Fruit fly (Drosophila melanogaster) whole organism, embryonic: ENCODE results near the gene CG4467.

Source experiments
- CG15601 ChIP-seq: fragments of 200-800 bp; sonication (Bioruptor generic); optimal IDR thresholded peaks from 3 replicates; lab custom pipeline; 2019; ENCODE audit warnings: missing biosample characterization, mild to moderate bottlenecking, missing genetic modification characterization, moderate library complexity
- CG31224 ChIP-seq: fragments of 200-800 bp; sonication (Bioruptor generic); IDR thresholded peaks from 2 replicates; pipeline ENCODE4 v1.3.6; 2022; ENCODE audit warnings: missing biosample characterization, missing genetic modification characterization
- Six4 ChIP-seq: fragments of 200-800 bp; sonication (Bioruptor generic); optimal IDR thresholded peaks from 2 replicates; lab custom pipeline; 2016; ENCODE audit warnings: missing biosample characterization, missing genetic modification characterization
- fd102C ChIP-seq: fragments of 200-800 bp; sonication (Bioruptor generic); optimal IDR thresholded peaks from 2 replicates; lab custom pipeline; 2018; ENCODE audit warnings: missing biosample characterization, mild to moderate bottlenecking, missing genetic modification characterization, moderate library complexity

DNA sequence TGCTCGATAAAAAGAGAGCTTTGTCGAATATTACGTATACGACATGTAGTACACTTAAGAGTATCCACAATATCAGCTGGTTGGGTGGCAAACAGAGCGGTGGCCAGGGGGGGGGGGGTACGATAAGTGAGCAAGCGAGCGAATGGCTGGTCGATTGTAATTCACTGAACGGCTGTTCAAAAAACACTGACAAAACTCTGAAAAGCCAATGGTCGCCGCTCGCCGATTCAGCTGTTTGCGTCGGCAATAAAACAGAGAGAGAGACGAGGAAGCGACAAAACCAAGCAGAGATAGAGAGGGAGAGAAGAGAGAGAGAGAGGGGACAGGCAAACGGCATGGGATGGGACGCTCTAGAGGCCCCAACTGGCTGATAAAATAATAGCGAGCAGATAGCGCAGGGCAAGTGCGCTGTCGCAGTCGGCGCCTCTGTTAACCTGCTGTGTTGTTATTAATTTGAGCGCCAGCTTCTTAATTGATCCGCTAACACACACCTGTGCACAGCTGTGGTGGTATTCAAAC is 22.1 kb downstream of the CG4467 start, which contains the start of gene cnc:
- peak; percentile 0 for TF ChIP-seq CG15601 (tag; lab: Kevin White, UChicago)
- TF ChIP-seq fd102C (GFP tag; lab: Kevin White, UChicago) = no peak
- TF ChIP-seq Six4 (GFP tag; lab: Kevin White, UChicago) = no peak
- no peak for TF ChIP-seq CG31224 (GFP tag; lab: Robert Waterston, UW)
